Fruit fly (Drosophila melanogaster) whole organism, embryonic: ENCODE results near the gene CG12783.
A peak's percentile ranks its signal among the peaks of the same experiment; 100 is the strongest.

Experiments
- ATbp ChIP-seq: fragments of 200-800 bp; sonication (Bioruptor generic); optimal IDR thresholded peaks from 2 replicates; lab custom pipeline; 2017; ENCODE audit warnings: missing biosample characterization, mild to moderate bottlenecking, missing genetic modification characterization, missing genetic modification reagents
- Atf6 ChIP-seq: fragments of 200-800 bp; sonication (Bioruptor generic); IDR thresholded peaks from 2 replicates; pipeline ENCODE4 v1.3.6; 2022; ENCODE audit warnings: missing biosample characterization, missing genetic modification characterization
- BtbVII ChIP-seq: fragments of 200-800 bp; sonication (Bioruptor generic); optimal IDR thresholded peaks from 3 replicates; lab custom pipeline; 2017; ENCODE audit warnings: missing biosample characterization, mild to moderate bottlenecking, missing genetic modification characterization
- CG10543 ChIP-seq: fragments of 200-800 bp; sonication (Bioruptor generic); optimal IDR thresholded peaks from 3 replicates; lab custom pipeline; 2017; ENCODE audit warnings: missing biosample characterization, mild to moderate bottlenecking, missing genetic modification characterization, moderate library complexity
- CG11560 ChIP-seq: fragments of 200-800 bp; sonication (Bioruptor generic); IDR thresholded peaks from 3 replicates; pipeline ENCODE4 v1.3.6; 2022; ENCODE audit warnings: missing biosample characterization, missing genetic modification characterization
- CG12942 ChIP-seq: fragments of 200-800 bp; sonication (Bioruptor generic); optimal IDR thresholded peaks from 3 replicates; lab custom pipeline; 2016; ENCODE audit warnings: missing biosample characterization, missing genetic modification characterization
- CG14014 ChIP-seq: fragments of 200-800 bp; sonication (Bioruptor generic); IDR thresholded peaks from 2 replicates; pipeline ENCODE4 v1.3.6; 2022; ENCODE audit warnings: missing biosample characterization, missing genetic modification characterization
- CG16813 ChIP-seq: fragments of 200-800 bp; sonication (Bioruptor generic); IDR thresholded peaks from 3 replicates; pipeline ENCODE4 v1.3.6; 2022; ENCODE audit warnings: missing biosample characterization, missing genetic modification characterization; ENCODE audit not compliant: partially characterized antibody
- CG17385 ChIP-seq: fragments of 200-800 bp; sonication (Bioruptor generic); optimal IDR thresholded peaks from 3 replicates; lab custom pipeline; 2018; ENCODE audit warnings: missing biosample characterization, mild to moderate bottlenecking, missing genetic modification characterization
- CG17568 ChIP-seq: fragments of 200-800 bp; sonication (Bioruptor generic); optimal IDR thresholded peaks from 2 replicates; lab custom pipeline; 2018; ENCODE audit warnings: missing biosample characterization, mild to moderate bottlenecking, missing genetic modification characterization, moderate library complexity
- CG3838 ChIP-seq: fragments of 200-800 bp; sonication (Bioruptor generic); optimal IDR thresholded peaks from 3 replicates; lab custom pipeline; 2016; ENCODE audit warnings: missing biosample characterization, missing genetic modification characterization
- CG4360 ChIP-seq: fragments of 200-800 bp; sonication (Bioruptor generic); IDR thresholded peaks from 2 replicates; pipeline ENCODE4 v1.3.6; 2022; ENCODE audit warnings: missing biosample characterization, missing genetic modification characterization
- CG6791 ChIP-seq: fragments of 200-800 bp; sonication (Bioruptor generic); IDR thresholded peaks from 3 replicates; pipeline ENCODE4 v1.3.6; 2022; ENCODE audit warnings: missing biosample characterization, missing genetic modification characterization; ENCODE audit not compliant: partially characterized antibody
- CG7372 ChIP-seq: fragments of 200-800 bp; sonication (Bioruptor generic); IDR thresholded peaks from 2 replicates; pipeline ENCODE4 v1.3.6; 2022; ENCODE audit warnings: missing biosample characterization, missing genetic modification characterization
- CG7786 ChIP-seq: fragments of 200-800 bp; sonication (Bioruptor generic); optimal IDR thresholded peaks from 2 replicates; lab custom pipeline; 2016; ENCODE audit warnings: missing biosample characterization, missing genetic modification characterization
- CG7839 ChIP-seq: fragments of 200-800 bp; sonication (Bioruptor generic); optimal IDR thresholded peaks from 3 replicates; lab custom pipeline; 2018; ENCODE audit warnings: missing biosample characterization, mild to moderate bottlenecking, missing genetic modification characterization, moderate library complexity
- Chrac-16 ChIP-seq: fragments of 200-800 bp; sonication (Bioruptor generic); optimal IDR thresholded peaks from 3 replicates; lab custom pipeline; 2016; ENCODE audit warnings: missing biosample characterization, missing genetic modification characterization
- Dbx ChIP-seq: fragments of 200-800 bp; sonication (Bioruptor generic); IDR thresholded peaks from 3 replicates; pipeline ENCODE4 v1.3.6; 2022; ENCODE audit warnings: missing biosample characterization, missing genetic modification characterization
- Drgx ChIP-seq: fragments of 200-800 bp; sonication (Bioruptor generic); IDR thresholded peaks from 2 replicates; pipeline ENCODE4 v1.3.6; 2022; ENCODE audit warnings: missing biosample characterization, missing genetic modification characterization
- ERR ChIP-seq: fragments of 200-800 bp; sonication (Bioruptor generic); optimal IDR thresholded peaks from 2 replicates; lab custom pipeline; 2016; ENCODE audit warnings: missing biosample characterization, missing genetic modification characterization
- Hsf ChIP-seq: fragments of 200-800 bp; sonication (Bioruptor generic); optimal IDR thresholded peaks from 3 replicates; lab custom pipeline; 2016; ENCODE audit warnings: missing biosample characterization, missing genetic modification characterization
- NK7.1 ChIP-seq: fragments of 200-800 bp; sonication (Bioruptor generic); optimal IDR thresholded peaks from 3 replicates; lab custom pipeline; 2016; ENCODE audit warnings: missing biosample characterization, missing genetic modification characterization
- Nf-YB ChIP-seq: fragments of 200-800 bp; sonication (Bioruptor generic); optimal IDR thresholded peaks from 3 replicates; lab custom pipeline; 2019; ENCODE audit warnings: missing biosample characterization, mild to moderate bottlenecking, missing genetic modification characterization, moderate library complexity
- Six4 ChIP-seq: fragments of 200-800 bp; sonication (Bioruptor generic); optimal IDR thresholded peaks from 2 replicates; lab custom pipeline; 2016; ENCODE audit warnings: missing biosample characterization, missing genetic modification characterization
- TFAM ChIP-seq: fragments of 200-800 bp; sonication (Bioruptor generic); optimal IDR thresholded peaks from 2 replicates; lab custom pipeline; 2017; ENCODE audit warnings: missing biosample characterization, missing genetic modification characterization, inconsistent platforms
- ase ChIP-seq: fragments of 200-800 bp; sonication (Bioruptor generic); IDR thresholded peaks from 3 replicates; pipeline ENCODE4 v1.3.6; 2022; ENCODE audit warnings: missing biosample characterization, missing genetic modification characterization
- br ChIP-seq: fragments of >200 bp; optimal IDR thresholded peaks from 2 replicates; lab custom pipeline; 2017
- bsh ChIP-seq, 2 experiments: fragments of 200-800 bp; sonication (Bioruptor generic); optimal IDR thresholded peaks; 2 replicates each; lab custom pipeline; 2017 to 2018; ENCODE audit warnings: mild to moderate bottlenecking in 2 of 2, missing biosample characterization in 2 of 2, missing genetic modification characterization in 2 of 2, moderate library complexity in 1 of 2
- dan ChIP-seq: fragments of 200-800 bp; sonication (Bioruptor generic); IDR thresholded peaks from 2 replicates; pipeline ENCODE4 v1.3.6; 2022; ENCODE audit warnings: missing biosample characterization, missing genetic modification characterization
- danr ChIP-seq: fragments of 200-800 bp; sonication (Bioruptor generic); IDR thresholded peaks from 2 replicates; pipeline ENCODE4 v1.3.6; 2022; ENCODE audit warnings: missing biosample characterization, missing genetic modification characterization
- dimm ChIP-seq: fragments of 200-800 bp; sonication (Bioruptor generic); IDR thresholded peaks from 2 replicates; pipeline ENCODE4 v1.3.6; 2022; ENCODE audit warnings: missing biosample characterization, missing genetic modification characterization
- disco-r ChIP-seq: fragments of 200-800 bp; sonication (Bioruptor generic); optimal IDR thresholded peaks from 2 replicates; lab custom pipeline; 2016; ENCODE audit warnings: missing biosample characterization, missing genetic modification characterization
- ewg ChIP-seq: fragments of 200-800 bp; sonication (Bioruptor generic); optimal IDR thresholded peaks from 3 replicates; lab custom pipeline; 2017; ENCODE audit warnings: mild to moderate bottlenecking, missing biosample characterization, missing genetic modification reagents, missing genetic modification characterization
- gce ChIP-seq: fragments of 200-800 bp; sonication (Bioruptor generic); IDR thresholded peaks from 3 replicates; pipeline ENCODE4 v1.3.6; 2022; ENCODE audit warnings: missing biosample characterization, missing genetic modification characterization
- gcm ChIP-seq: fragments of 200-800 bp; sonication (Bioruptor generic); optimal IDR thresholded peaks from 2 replicates; lab custom pipeline; 2019; ENCODE audit warnings: missing biosample characterization, mild to moderate bottlenecking, missing genetic modification characterization, moderate library complexity
- gcm2 ChIP-seq: fragments of 200-800 bp; sonication (Bioruptor generic); optimal IDR thresholded peaks from 2 replicates; lab custom pipeline; 2016; ENCODE audit warnings: missing biosample characterization, missing genetic modification characterization
- hb ChIP-seq: fragments of 200-800 bp; sonication (Bioruptor generic); IDR thresholded peaks from 3 replicates; pipeline ENCODE4 v1.3.6; 2022; ENCODE audit warnings: missing biosample characterization, missing genetic modification characterization; ENCODE audit not compliant: partially characterized antibody
- hbn ChIP-seq: fragments of 200-800 bp; sonication (Bioruptor generic); IDR thresholded peaks from 2 replicates; pipeline ENCODE4 v1.3.6; 2022; ENCODE audit warnings: missing biosample characterization, missing genetic modification characterization; ENCODE audit not compliant: partially characterized antibody
- hth ChIP-seq: fragments of >200 bp; optimal IDR thresholded peaks from 2 replicates; lab custom pipeline; 2017; ENCODE audit warnings: inconsistent platforms
- ken ChIP-seq: fragments of 200-800 bp; sonication (Bioruptor generic); IDR thresholded peaks from 3 replicates; pipeline ENCODE4 v1.3.6; 2022; ENCODE audit warnings: missing biosample characterization, missing genetic modification characterization
- onecut ChIP-seq: fragments of 200-800 bp; sonication (Bioruptor generic); IDR thresholded peaks from 2 replicates; pipeline ENCODE4 v1.3.6; 2022; ENCODE audit warnings: missing biosample characterization, missing genetic modification characterization
- salm ChIP-seq: fragments of 200-800 bp; sonication (Bioruptor generic); optimal IDR thresholded peaks from 2 replicates; lab custom pipeline; 2018; ENCODE audit warnings: missing biosample characterization, mild to moderate bottlenecking, missing genetic modification characterization
- sna ChIP-seq: fragments of 200-800 bp; sonication (Bioruptor generic); IDR thresholded peaks from 2 replicates; pipeline ENCODE4 v1.3.6; 2022; ENCODE audit warnings: missing biosample characterization, missing genetic modification characterization; ENCODE audit not compliant: partially characterized antibody
- so ChIP-seq: fragments of 200-800 bp; sonication (Bioruptor generic); IDR thresholded peaks from 3 replicates; pipeline ENCODE4 v1.3.6; 2022; ENCODE audit warnings: missing biosample characterization, missing genetic modification characterization
- sob ChIP-seq: fragments of 200-800 bp; sonication (Bioruptor generic); IDR thresholded peaks from 2 replicates; pipeline ENCODE4 v1.3.6; 2022; ENCODE audit warnings: missing biosample characterization, missing genetic modification characterization
- stc ChIP-seq: fragments of 200-800 bp; sonication (Bioruptor generic); IDR thresholded peaks from 2 replicates; pipeline ENCODE4 v1.3.6; 2022; ENCODE audit warnings: missing biosample characterization, missing genetic modification characterization
- stwl ChIP-seq: fragments of 200-800 bp; sonication (Bioruptor generic); optimal IDR thresholded peaks from 3 replicates; lab custom pipeline; 2018; ENCODE audit warnings: missing biosample characterization, mild to moderate bottlenecking, missing genetic modification characterization, moderate library complexity
- trh ChIP-seq: fragments of 200-800 bp; sonication (Bioruptor generic); optimal IDR thresholded peaks from 2 replicates; lab custom pipeline; 2016; ENCODE audit warnings: missing biosample characterization, missing genetic modification characterization
- ttk ChIP-seq: fragments of 200-800 bp; sonication (Bioruptor generic); IDR thresholded peaks from 2 replicates; pipeline ENCODE4 v2.1.2; 2022; ENCODE audit warnings: missing biosample characterization, missing genetic modification characterization
- wek ChIP-seq: fragments of 200-800 bp; sonication (Bioruptor generic); optimal IDR thresholded peaks from 3 replicates; lab custom pipeline; 2018; ENCODE audit warnings: missing biosample characterization, mild to moderate bottlenecking, missing genetic modification characterization, moderate library complexity
- wor ChIP-seq: fragments of 200-800 bp; sonication (Bioruptor generic); IDR thresholded peaks from 2 replicates; pipeline ENCODE4 v1.3.6; 2022; ENCODE audit warnings: missing biosample characterization, missing genetic modification characterization

Gene CG12783

DNA sequence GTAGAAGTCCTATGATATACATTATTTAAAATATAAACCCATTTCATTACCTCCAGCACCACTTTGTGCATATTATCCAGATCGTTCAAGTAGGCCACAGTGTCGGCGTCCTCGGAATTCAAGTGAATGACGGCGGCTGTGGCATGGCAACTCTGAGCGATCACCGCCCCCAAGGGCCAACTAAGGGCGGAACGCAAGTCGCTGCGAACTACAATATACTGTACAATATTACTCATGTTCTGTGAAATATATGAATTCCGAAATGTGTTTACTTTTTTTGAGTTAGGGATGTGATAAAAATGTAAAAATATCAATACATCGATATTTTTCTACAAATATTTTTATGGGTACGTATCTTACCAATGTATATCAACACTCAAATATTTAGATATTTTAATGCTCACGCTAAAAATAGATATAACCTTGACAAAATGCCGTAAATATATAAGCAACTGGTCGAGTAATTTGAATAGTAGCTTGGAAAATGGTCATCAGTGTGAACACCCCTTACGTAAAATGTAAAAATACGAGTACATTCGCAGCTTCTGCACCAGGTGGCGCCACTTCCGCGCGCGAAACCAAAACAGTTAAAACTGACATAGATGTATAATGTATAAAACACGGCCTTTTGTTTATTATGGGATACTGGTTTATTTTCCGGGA, 39.6 kb downstream of the CG12783 start, which contains the start of gene CG14903 (continued):
- TF ChIP-seq Chrac-16 (GFP tag; lab: Kevin White, UChicago) (peak; percentile 12), hth (lab: Kevin White, UChicago) (no peak), ewg (GFP tag; lab: Kevin White, UChicago) (no peak), CG17385 (GFP tag; lab: Kevin White, UChicago) (no peak), CG12942 (GFP tag; lab: Kevin White, UChicago) (peak; percentile 15), dimm (GFP tag; lab: Robert Waterston, UW) (no peak), Hsf (GFP tag; lab: Kevin White, UChicago) (peak; percentile 47), wek (GFP tag; lab: Kevin White, UChicago) (peak; percentile 64), gce (GFP tag; lab: Robert Waterston, UW) (no peak), CG17568 (no peak), trh (no peak), wor (GFP tag; lab: Robert Waterston, UW) (no peak), hb (GFP tag; lab: Robert Waterston, UW) (no peak), disco-r (GFP tag; lab: Kevin White, UChicago) (no peak), CG11560 (tag; lab: Robert Waterston, UW) (no peak), ERR (GFP tag; lab: Kevin White, UChicago) (no peak), Nf-YB (GFP tag; lab: Kevin White, UChicago) (no peak), sob (GFP tag; lab: Robert Waterston, UW) (peak; percentile 7; the same call in 1 of the 2 replicates), ttk (GFP tag; lab: Robert Waterston, UW) (no peak; the same call in 1 of the 2 replicates), ken (GFP tag; lab: Robert Waterston, UW) (peak; percentile 50; the same call in 2 of the 3 replicates), danr (GFP tag; lab: Robert Waterston, UW) (no peak), CG16813 (GFP tag; lab: Robert Waterston, UW) (peak; percentile 72), ase (GFP tag; lab: Robert Waterston, UW) (no peak), gcm2 (GFP tag; lab: Kevin White, UChicago) (no peak), CG4360 (GFP tag; lab: Robert Waterston, UW) (no peak), CG7786 (GFP tag; lab: Kevin White, UChicago) (peak; percentile 17), stwl (peak; percentile 89), NK7.1 (GFP tag; lab: Kevin White, UChicago) (no peak), sna (peak; percentile 60), onecut (GFP tag; lab: Robert Waterston, UW) (no peak), Six4 (GFP tag; lab: Kevin White, UChicago) (no peak), dan (no peak), CG7372 (no peak), CG7839 (peak; percentile 26), BtbVII (GFP tag; lab: Kevin White, UChicago) (no peak), CG10543 (no peak), CG3838 (GFP tag; lab: Kevin White, UChicago) (no peak), salm (tag; lab: Kevin White, UChicago) (no peak), so (GFP tag; lab: Robert Waterston, UW) (no peak), Drgx (no peak), CG14014 (GFP tag; lab: Robert Waterston, UW) (no peak), Dbx (GFP tag; lab: Robert Waterston, UW) (peak; percentile 53; the same call in 1 of the 3 replicates), TFAM (GFP tag; lab: Kevin White, UChicago) (no peak), bsh (GFP tag; optimal IDR thresholded peaks at IDR 0.05; lab: Kevin White, UChicago) (no peak), stc (GFP tag; lab: Robert Waterston, UW) (no peak), br (lab: Kevin White, UChicago) (no peak), Atf6 (no peak), CG6791 (GFP tag; lab: Robert Waterston, UW) (peak; percentile 69; the same call in 2 of the 3 replicates), hbn (GFP tag; lab: Robert Waterston, UW) (peak; percentile 56), ATbp (GFP tag; lab: Kevin White, UChicago) (no peak), gcm (GFP tag; lab: Kevin White, UChicago) (no peak)
